Fruit fly (Drosophila melanogaster) whole organism, adult: ENCODE measurements around the gene Plod.

Experiments used
- CG11617 ChIP-seq: fragments of 200-800 bp; sonication (Bioruptor generic); optimal IDR thresholded peaks from 2 replicates; lab custom pipeline; 2017; ENCODE audit warnings: mild to moderate bottlenecking, missing biosample characterization, missing genetic modification reagents, missing genetic modification characterization
- CG14711 ChIP-seq: fragments of 200-800 bp; sonication (Bioruptor generic); optimal IDR thresholded peaks from 2 replicates; lab custom pipeline; 2018; ENCODE audit warnings: missing biosample characterization, mild to moderate bottlenecking, missing genetic modification characterization, moderate library complexity
- CG5204 ChIP-seq: fragments of 200-800 bp; sonication (Bioruptor generic); optimal IDR thresholded peaks from 2 replicates; lab custom pipeline; 2016; ENCODE audit warnings: missing biosample characterization, missing genetic modification characterization
- CG7101 ChIP-seq: fragments of 200-800 bp; sonication (Bioruptor generic); optimal IDR thresholded peaks from 2 replicates; lab custom pipeline; 2018; ENCODE audit warnings: missing biosample characterization, mild to moderate bottlenecking, missing genetic modification characterization, moderate library complexity
- Clk ChIP-seq: fragments of 200-800 bp; sonication (Bioruptor generic); optimal IDR thresholded peaks from 2 replicates; lab custom pipeline; 2017; ENCODE audit warnings: missing biosample characterization, missing genetic modification characterization
- Crg-1 ChIP-seq: fragments of 200-800 bp; sonication (Bioruptor generic); optimal IDR thresholded peaks from 2 replicates; lab custom pipeline; 2016; ENCODE audit warnings: missing biosample characterization, missing genetic modification characterization
- bab1 ChIP-seq: fragments of 200-800 bp; sonication (Bioruptor generic); optimal IDR thresholded peaks from 3 replicates; lab custom pipeline; 2019; ENCODE audit warnings: missing biosample characterization, mild to moderate bottlenecking, missing genetic modification characterization, moderate library complexity
- kay ChIP-seq: fragments of 200-800 bp; sonication (Bioruptor generic); peaks from one replicate; lab custom pipeline; 2016; ENCODE audit warnings: missing biosample characterization, missing genetic modification characterization, borderline replicate concordance
- ovo ChIP-seq: fragments of 200-800 bp; sonication (Bioruptor generic); optimal IDR thresholded peaks from 2 replicates; lab custom pipeline; 2016; ENCODE audit warnings: missing biosample characterization, missing genetic modification characterization

DNA sequence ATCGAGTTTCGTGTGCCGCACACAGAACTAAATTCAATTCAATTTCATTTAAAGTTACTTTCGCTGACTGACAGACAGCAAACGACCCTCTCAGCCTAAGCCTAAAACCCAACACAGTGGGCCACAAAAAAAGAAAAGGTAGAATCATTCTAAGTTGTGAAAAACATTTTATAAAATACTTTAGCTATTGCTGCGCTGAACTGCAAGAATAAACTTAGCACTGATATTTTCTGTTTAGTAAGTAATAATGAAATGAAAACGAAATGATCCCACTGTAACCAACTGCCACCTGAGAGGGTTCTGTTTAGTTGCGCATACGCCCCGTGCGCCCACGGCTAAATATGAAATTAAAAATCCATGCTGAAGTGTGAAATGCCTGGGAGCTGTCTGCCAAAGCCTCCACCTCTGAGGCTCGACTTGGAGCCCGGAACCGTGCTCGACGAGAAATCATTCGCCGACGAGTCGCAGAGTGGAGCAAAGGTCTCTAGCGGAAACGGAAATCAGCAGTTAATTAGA lies 32.7 kb downstream of the Plod start, which contains the start of gene CG14142:
- TF ChIP-seq bab1 (GFP tag; lab: Kevin White, UChicago) (no peak), CG11617 (GFP tag; lab: Kevin White, UChicago) (no peak), CG14711 (tag; lab: Kevin White, UChicago) (no peak), CG7101 (tag; lab: Kevin White, UChicago) (no peak), Crg-1 (no peak), CG5204 (GFP tag; lab: Kevin White, UChicago) (no peak), kay (GFP tag; lab: Kevin White, UChicago) (no peak), ovo (GFP tag; lab: Kevin White, UChicago) (no peak), Clk (GFP tag; lab: Kevin White, UChicago) (no peak)
